Worm (Caenorhabditis elegans): ENCODE results near the gene ZK418.6.

The ZK418.6 gene

DNA sequence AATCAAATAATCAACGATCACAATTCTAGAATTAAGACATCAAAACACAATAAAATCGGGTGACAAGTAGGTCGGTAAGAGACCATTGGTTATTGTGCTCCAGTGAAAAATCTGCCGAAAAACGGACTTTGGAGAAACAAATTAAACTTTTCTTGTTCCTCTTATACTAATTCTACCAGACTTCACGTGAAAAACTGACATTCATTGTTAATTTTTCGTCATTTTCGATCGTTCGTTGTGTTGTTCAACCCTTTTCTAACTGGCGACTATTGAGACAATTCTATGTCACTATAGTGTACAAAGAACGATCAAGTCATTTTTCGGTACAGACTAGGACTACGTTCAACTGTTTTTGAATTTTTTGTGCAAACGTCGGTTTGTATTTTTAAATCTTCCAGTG, 41.8 kb upstream of the ZK418.6 start (continued):
- TF ChIP-seq ama-1 (optimal IDR thresholded peaks at IDR 0.05), result no peak
- no peak for TF ChIP-seq nhr-76 (tag; optimal IDR thresholded peaks at IDR 0.05)
- no peak for TF ChIP-seq fkh-2 (tag; optimal IDR thresholded peaks at IDR 0.05)
- no peak for TF ChIP-seq egl-5 (tag; optimal IDR thresholded peaks at IDR 0.05)
- peak; percentile 46 for TF ChIP-seq egl-27 (tag; optimal IDR thresholded peaks at IDR 0.05)

DNA sequence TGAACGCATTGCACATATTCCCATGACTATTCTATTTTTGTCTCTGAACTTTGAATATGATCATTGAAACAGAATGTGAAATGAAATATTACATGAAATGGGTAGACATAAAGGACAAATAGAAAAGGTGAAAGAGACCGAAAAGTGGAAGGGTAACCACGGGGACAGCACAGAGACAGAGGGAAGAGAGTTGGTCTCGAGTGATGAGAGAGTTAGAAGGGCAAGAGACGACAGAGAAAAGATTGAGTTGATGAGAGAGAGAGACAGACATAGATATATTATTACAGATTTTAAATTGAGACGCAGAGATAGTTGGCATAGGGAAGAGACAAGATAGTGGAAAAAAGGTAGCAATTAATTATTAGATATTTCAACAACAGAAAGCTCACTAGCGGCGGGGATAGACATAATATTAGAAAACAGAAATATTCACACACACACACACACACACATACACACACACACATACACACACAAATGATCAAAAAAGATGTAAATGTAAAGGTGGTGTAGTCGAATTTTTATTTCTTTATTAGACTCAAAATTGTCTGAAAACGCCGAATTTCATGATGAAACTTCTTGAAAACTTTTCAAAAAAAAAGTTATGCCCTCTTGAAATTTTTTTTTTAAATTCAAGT, 38.1 kb upstream of the ZK418.6 start:
- TF ChIP-seq unc-39 (tag; optimal IDR thresholded peaks at IDR 0.05) (no peak), nhr-76 (tag; optimal IDR thresholded peaks at IDR 0.05) (no peak), nhr-28 (tag; optimal IDR thresholded peaks at IDR 0.05) (no peak), lin-39 (tag; optimal IDR thresholded peaks at IDR 0.05) (no peak), unc-62 (GFP tag; optimal IDR thresholded peaks at IDR 0.05) (no peak), nhr-12 (tag; optimal IDR thresholded peaks at IDR 0.05) (no peak), ama-1 (optimal IDR thresholded peaks at IDR 0.05) (no peak), fos-1 (tag; optimal IDR thresholded peaks at IDR 0.05) (no peak), mml-1 (tag; optimal IDR thresholded peaks at IDR 0.05) (no peak), tbx-2 (tag; optimal IDR thresholded peaks at IDR 0.05) (no peak), pqm-1 (tag; optimal IDR thresholded peaks at IDR 0.05) (peak; percentile 74), ceh-82 (tag; optimal IDR thresholded peaks at IDR 0.05) (no peak), elt-2 (tag; optimal IDR thresholded peaks at IDR 0.05) (peak; percentile 68), eor-1 (tag; optimal IDR thresholded peaks at IDR 0.05) (no peak), pha-4 (tag; optimal IDR thresholded peaks at IDR 0.05) (peak; percentile 89), fkh-2 (tag; optimal IDR thresholded peaks at IDR 0.05) (no peak), aly-2 (tag; optimal IDR thresholded peaks at IDR 0.05) (no peak), sea-2 (GFP tag; optimal IDR thresholded peaks at IDR 0.05) (no peak), lin-15B (tag; optimal IDR thresholded peaks at IDR 0.05) (peak; percentile 25), mdl-1 (tag; optimal IDR thresholded peaks at IDR 0.05) (peak; percentile 22), nhr-237 (tag; optimal IDR thresholded peaks at IDR 0.05) (no peak), egl-27 (tag; optimal IDR thresholded peaks at IDR 0.05) (peak; percentile 87), hmg-11 (tag; optimal IDR thresholded peaks at IDR 0.05) (peak; percentile 28), lsy-12 (tag; optimal IDR thresholded peaks at IDR 0.05) (peak; percentile 3), ztf-4 (tag; optimal IDR thresholded peaks at IDR 0.05) (no peak), zag-1 (tag; optimal IDR thresholded peaks at IDR 0.05) (no peak), daf-12 (tag; optimal IDR thresholded peaks at IDR 0.05) (no peak), ztf-11 (tag; optimal IDR thresholded peaks at IDR 0.05) (no peak), fkh-10 (GFP tag; optimal IDR thresholded peaks at IDR 0.05) (no peak), ZK546.5 (tag; optimal IDR thresholded peaks at IDR 0.05) (no peak), ceh-9 (tag; optimal IDR thresholded peaks at IDR 0.05) (no peak), snpc-4 (tag; optimal IDR thresholded peaks at IDR 0.05) (peak; percentile 45), jun-1 (tag; optimal IDR thresholded peaks at IDR 0.05) (peak; percentile 76), nfya-1 (tag; optimal IDR thresholded peaks at IDR 0.05; ENCODE audit: insufficient read depth) (peak; percentile 73), nhr-25 (tag; optimal IDR thresholded peaks at IDR 0.05) (peak; percentile 85), R02D3.7 (tag; optimal IDR thresholded peaks at IDR 0.05) (no peak), nhr-11 (tag; optimal IDR thresholded peaks at IDR 0.05) (no peak), nhr-77 (tag; optimal IDR thresholded peaks at IDR 0.05) (no peak), skn-1 (tag; optimal IDR thresholded peaks at IDR 0.05) (peak; percentile 71), ceh-28 (tag; optimal IDR thresholded peaks at IDR 0.05) (peak; percentile 41), nhr-67 (tag; optimal IDR thresholded peaks at IDR 0.05) (no peak), elt-3 (tag; optimal IDR thresholded peaks at IDR 0.05) (no peak), nhr-23 (tag; optimal IDR thresholded peaks at IDR 0.05) (peak; percentile 62), egl-5 (tag; optimal IDR thresholded peaks at IDR 0.05) (no peak), nhr-43 (tag; optimal IDR thresholded peaks at IDR 0.05; ENCODE audit: poor library complexity, severe bottlenecking) (peak; percentile 59), elt-1 (tag; optimal IDR thresholded peaks at IDR 0.05) (peak; percentile 45), ceh-16 (tag; optimal IDR thresholded peaks at IDR 0.05) (no peak)

All from whole organism, L3 larva.